Fruit fly (Drosophila melanogaster) whole organism, embryonic: Measurements from ENCODE around the gene Atg2.
A peak's percentile ranks its signal among the peaks of the same experiment; 100 is the strongest.

Experiments
- Asciz ChIP-seq: fragments of 200-800 bp; sonication (Bioruptor generic); optimal IDR thresholded peaks from 2 replicates; lab custom pipeline; 2017; ENCODE audit warnings: missing biosample characterization, mild to moderate bottlenecking, missing genetic modification characterization, missing genetic modification reagents
- Atf-2 ChIP-seq: fragments of 200-800 bp; sonication (Bioruptor generic); optimal IDR thresholded peaks from 2 replicates; lab custom pipeline; 2016; ENCODE audit warnings: missing biosample characterization, missing genetic modification characterization
- CG10321 ChIP-seq: fragments of 200-800 bp; sonication (Bioruptor generic); IDR thresholded peaks from 2 replicates; pipeline ENCODE4 v1.3.6; 2022; ENCODE audit warnings: missing biosample characterization, missing genetic modification characterization
- CG10431 ChIP-seq: fragments of 200-800 bp; sonication (Bioruptor generic); optimal IDR thresholded peaks from 3 replicates; lab custom pipeline; 2018; ENCODE audit warnings: missing biosample characterization, mild to moderate bottlenecking, missing genetic modification characterization
- CG16813 ChIP-seq: fragments of 200-800 bp; sonication (Bioruptor generic); IDR thresholded peaks from 3 replicates; pipeline ENCODE4 v1.3.6; 2022; ENCODE audit warnings: missing biosample characterization, missing genetic modification characterization; ENCODE audit not compliant: partially characterized antibody
- CG6272 ChIP-seq: fragments of 200-800 bp; sonication (Bioruptor generic); IDR thresholded peaks from 2 replicates; pipeline ENCODE4 v1.3.6; 2022; ENCODE audit warnings: missing biosample characterization, missing genetic modification characterization
- CG9215 ChIP-seq: fragments of 200-800 bp; sonication (Bioruptor generic); IDR thresholded peaks from 2 replicates; pipeline ENCODE4 v1.3.6; 2022; ENCODE audit warnings: missing biosample characterization, missing genetic modification characterization
- Dfd ChIP-seq, 2 experiments: fragments of >200 bp; optimal IDR thresholded peaks; 2 replicates each; lab custom pipeline; 2017; ENCODE audit warnings: missing biosample characterization in 2 of 2, missing genetic modification characterization in 2 of 2
- Drgx ChIP-seq: fragments of 200-800 bp; sonication (Bioruptor generic); IDR thresholded peaks from 2 replicates; pipeline ENCODE4 v1.3.6; 2022; ENCODE audit warnings: missing biosample characterization, missing genetic modification characterization
- Ets97D ChIP-seq: fragments of 200-800 bp; sonication (Bioruptor generic); optimal IDR thresholded peaks from 3 replicates; lab custom pipeline; 2016; ENCODE audit warnings: missing biosample characterization, missing genetic modification characterization
- H15 ChIP-seq: fragments of 200-800 bp; sonication (Bioruptor generic); IDR thresholded peaks from 3 replicates; pipeline ENCODE4 v1.3.6; 2022; ENCODE audit warnings: missing biosample characterization, missing genetic modification characterization
- Hr39 ChIP-seq: fragments of >200 bp; optimal IDR thresholded peaks from 2 replicates; lab custom pipeline; 2017
- Hsf ChIP-seq: fragments of 200-800 bp; sonication (Bioruptor generic); optimal IDR thresholded peaks from 3 replicates; lab custom pipeline; 2016; ENCODE audit warnings: missing biosample characterization, missing genetic modification characterization
- amos ChIP-seq: fragments of 200-800 bp; sonication (Bioruptor generic); IDR thresholded peaks from 2 replicates; pipeline ENCODE4 v1.3.6; 2022; ENCODE audit warnings: missing biosample characterization, missing genetic modification characterization; ENCODE audit not compliant: partially characterized antibody
- chn ChIP-seq: fragments of 200-800 bp; sonication (Bioruptor generic); optimal IDR thresholded peaks from 2 replicates; lab custom pipeline; 2016; ENCODE audit warnings: missing biosample characterization, missing genetic modification characterization
- crol ChIP-seq: fragments of 200-800 bp; sonication (Bioruptor generic); IDR thresholded peaks from 2 replicates; pipeline ENCODE4 v1.3.6; 2022; ENCODE audit warnings: missing biosample characterization, missing genetic modification characterization
- dm ChIP-seq: fragments of 200-800 bp; sonication (Bioruptor generic); optimal IDR thresholded peaks from 3 replicates; lab custom pipeline; 2016; ENCODE audit warnings: missing biosample characterization, missing genetic modification characterization
- gt ChIP-seq: fragments of 200-800 bp; sonication (Bioruptor generic); IDR thresholded peaks from 2 replicates; pipeline ENCODE4 v1.3.6; 2022; ENCODE audit warnings: missing biosample characterization, missing genetic modification characterization
- lbe ChIP-seq: fragments of 200-800 bp; sonication (Bioruptor generic); optimal IDR thresholded peaks from 2 replicates; lab custom pipeline; 2016; ENCODE audit warnings: missing biosample characterization, mild to moderate bottlenecking, missing genetic modification characterization
- lov ChIP-seq, 2 experiments: fragments of 200-800 bp in 1 of 2; fragments of >200 bp in 1 of 2; sonication (Bioruptor generic) in 1 of 2; IDR thresholded peaks in 1 of 2; optimal IDR thresholded peaks in 1 of 2; 2 replicates in 1 of 2; 3 replicates in 1 of 2; pipeline versions ENCODE4 v1.3.6 to Lab custom; 2017 to 2022; ENCODE audit warnings: missing biosample characterization in 1 of 2, missing genetic modification characterization in 1 of 2
- nmo ChIP-seq: fragments of 200-800 bp; sonication (Bioruptor generic); optimal IDR thresholded peaks from 2 replicates; lab custom pipeline; 2018; ENCODE audit warnings: missing biosample characterization, mild to moderate bottlenecking, missing genetic modification characterization, moderate library complexity
- nom ChIP-seq: fragments of 200-800 bp; sonication (Bioruptor generic); optimal IDR thresholded peaks from 2 replicates; lab custom pipeline; 2017; ENCODE audit warnings: missing biosample characterization, missing genetic modification characterization, mild to moderate bottlenecking, moderate library complexity, missing genetic modification reagents
- ro ChIP-seq: fragments of 200-800 bp; sonication (Bioruptor generic); IDR thresholded peaks from 2 replicates; pipeline ENCODE4 v1.3.6; 2022; ENCODE audit warnings: missing biosample characterization, missing genetic modification characterization
- tio ChIP-seq: fragments of 200-800 bp; sonication (Bioruptor generic); optimal IDR thresholded peaks from 2 replicates; lab custom pipeline; 2017; ENCODE audit warnings: missing biosample characterization, missing genetic modification characterization, inconsistent platforms
- wek ChIP-seq: fragments of 200-800 bp; sonication (Bioruptor generic); optimal IDR thresholded peaks from 3 replicates; lab custom pipeline; 2018; ENCODE audit warnings: missing biosample characterization, mild to moderate bottlenecking, missing genetic modification characterization, moderate library complexity

Gene Atg2

dm6 chr3L:2828610-2829139, 54.5 kb downstream of the Atg2 start (continued):
- TF ChIP-seq ro (GFP tag; lab: Robert Waterston, UW) (no peak), Asciz (GFP tag; lab: Kevin White, UChicago) (no peak), CG9215 (no peak), CG10321 (GFP tag; lab: Robert Waterston, UW) (no peak), CG6272 (GFP tag; lab: Robert Waterston, UW) (no peak), Hsf (no peak), CG10431 (GFP tag; lab: Kevin White, UChicago) (no peak), Ets97D (GFP tag; lab: Kevin White, UChicago) (peak; percentile 55), lov (optimal IDR thresholded peaks at IDR 0.05; lab: Kevin White, UChicago) (no peak), lov (GFP tag; IDR thresholded peaks at IDR 0.05; lab: Robert Waterston, UW) (no peak), CG16813 (GFP tag; lab: Robert Waterston, UW) (no peak), crol (GFP tag; lab: Robert Waterston, UW) (peak; percentile 58), H15 (no peak)

dm6 chr3L:2829916-2830315, 55.8 kb downstream of the Atg2 start:
- peak; percentile 32; the same call in 1 of the 2 replicates for TF ChIP-seq Drgx (GFP tag; lab: Robert Waterston, UW)
- TF ChIP-seq chn (GFP tag; lab: Kevin White, UChicago) = no peak
- peak; percentile 51 for TF ChIP-seq nom (GFP tag; lab: Kevin White, UChicago)
- TF ChIP-seq nmo = no peak
- TF ChIP-seq lbe (GFP tag; lab: Kevin White, UChicago) = peak; percentile 11
- TF ChIP-seq Atf-2 = no peak
- TF ChIP-seq gt (GFP tag; lab: Robert Waterston, UW) = no peak
- no peak for TF ChIP-seq wek (GFP tag; lab: Kevin White, UChicago)
- peak; percentile 61 for TF ChIP-seq Hr39 (lab: Kevin White, UChicago)
- TF ChIP-seq dm (GFP tag; lab: Kevin White, UChicago) = no peak
- TF ChIP-seq amos (GFP tag; lab: Robert Waterston, UW) = no peak
- TF ChIP-seq Dfd (GFP tag; optimal IDR thresholded peaks at IDR 0.05; lab: Kevin White, UChicago) = no peak
- TF ChIP-seq tio (GFP tag; lab: Kevin White, UChicago) = no peak
